Fruit fly (Drosophila melanogaster): Measurements from ENCODE around the gene CG32547.
A peak's percentile ranks its signal among the peaks of the same experiment; 100 is the strongest.

dm6 chrX:18515988-18516541 is 36.8 kb upstream of the CG32547 start:
- TF ChIP-seq CG8478 (optimal IDR thresholded peaks at IDR 0.05) (no peak), CTCF (optimal IDR thresholded peaks at IDR 0.05) (peak; percentile 6 to 42)

All from S2 (cell line).